Worm (Caenorhabditis elegans): Measurements from ENCODE around the gene C45H4.18.

- TF ChIP-seq ceh-82 (tag; optimal IDR thresholded peaks at IDR 0.05) (no peak), nhr-76 (tag; optimal IDR thresholded peaks at IDR 0.05) (no peak), nhr-25 (tag; optimal IDR thresholded peaks at IDR 0.05) (no peak), ama-1 (optimal IDR thresholded peaks at IDR 0.05) (no peak), jun-1 (tag; optimal IDR thresholded peaks at IDR 0.05) (no peak), daf-12 (tag; optimal IDR thresholded peaks at IDR 0.05) (no peak), ZK546.5 (tag; optimal IDR thresholded peaks at IDR 0.05) (no peak), snpc-4 (tag; optimal IDR thresholded peaks at IDR 0.05) (no peak), lin-39 (tag; optimal IDR thresholded peaks at IDR 0.05) (no peak), egl-27 (tag; optimal IDR thresholded peaks at IDR 0.05) (no peak), nhr-77 (tag; optimal IDR thresholded peaks at IDR 0.05) (no peak), lin-15B (tag; optimal IDR thresholded peaks at IDR 0.05) (no peak), unc-39 (tag; optimal IDR thresholded peaks at IDR 0.05) (no peak), nfya-1 (tag; optimal IDR thresholded peaks at IDR 0.05; ENCODE audit: insufficient read depth) (no peak)
Measured at ce11 chrV:2183162-2183561, 7.8 kb downstream of the C45H4.18 start, which contains the start of gene cyp-33C2.

Measured in whole organism, L3 larva.